Worm (Caenorhabditis elegans): ENCODE measurements around the gene F57A8.6.

- TF ChIP-seq T26A5.8 (tag; optimal IDR thresholded peaks at IDR 0.05) (no peak), Y53G8AR.9 (GFP tag; conservative IDR thresholded peaks at IDR 0.05) (no peak), die-1 (tag; optimal IDR thresholded peaks at IDR 0.05) (no peak), madf-6 (GFP tag; IDR thresholded peaks at IDR 0.05) (no peak), efl-1 (GFP tag; optimal IDR thresholded peaks at IDR 0.05) (no peak), gei-17 (GFP tag; optimal IDR thresholded peaks at IDR 0.05) (no peak), lin-35 (GFP tag; optimal IDR thresholded peaks at IDR 0.05) (no peak), F33H1.4 (GFP tag; IDR thresholded peaks at IDR 0.05) (no peak), dpl-1 (GFP tag; optimal IDR thresholded peaks at IDR 0.05) (no peak), zim-3 (tag; optimal IDR thresholded peaks at IDR 0.05) (no peak), snpc-4 (GFP tag; optimal IDR thresholded peaks at IDR 0.05) (no peak), snpc-4 (tag; optimal IDR thresholded peaks at IDR 0.05) (no peak), nhr-90 (tag; optimal IDR thresholded peaks at IDR 0.05) (no peak), snpc-1.3 (tag; optimal IDR thresholded peaks at IDR 0.05; ENCODE audit: insufficient read depth) (no peak), nhr-120 (GFP tag; IDR thresholded peaks at IDR 0.05) (no peak)
Observed at ce11 chrV:10030992-10031383, 42.7 kb downstream of the F57A8.6 start, which contains the start of gene acl-2.

Measured in whole organism, young adult.